Fruit fly (Drosophila melanogaster): Measurements from ENCODE around the gene CG2157.

dm6 chrX:10848565-10848964, 20.5 kb upstream of the CG2157 start, which contains the start of gene CG2202:
- TF ChIP-seq usp (GFP tag; optimal IDR thresholded peaks at IDR 0.05): no peak
- TF ChIP-seq pan (optimal IDR thresholded peaks at IDR 0.05): no peak

Measured in whole organism.